Worm (Caenorhabditis elegans) whole organism, mixed stage, embryonic: ENCODE measurements around the gene T24E12.3.

Experiments used
- ces-1 ChIP-seq: fragments of 150-350 bp; optimal IDR thresholded peaks from 2 replicates; lab custom pipeline; 2014; ENCODE audit warnings: missing biosample characterization, missing genetic modification reagents, missing genetic modification characterization
- elt-1 ChIP-seq: sonication (generic microtip); optimal IDR thresholded peaks from 2 replicates; lab custom pipeline; 2017; ENCODE audit warnings: missing genetic modification characterization, mild to moderate bottlenecking, missing compliant biosample characterization, antibody characterized with exemption, moderate library complexity, borderline replicate concordance; ENCODE audit not compliant: insufficient read depth
- elt-3 ChIP-seq: fragments of 150-350 bp; optimal IDR thresholded peaks from 2 replicates; lab custom pipeline; 2014; ENCODE audit warnings: missing biosample characterization, missing genetic modification characterization
- flh-1 ChIP-seq: fragments of 200-800 bp; sonication (Bioruptor generic); optimal IDR thresholded peaks from 2 replicates; lab custom pipeline; 2018; ENCODE audit warnings: mild to moderate bottlenecking, missing genetic modification characterization, moderate library complexity, missing compliant biosample characterization
- lin-13 ChIP-seq: fragments of 150-350 bp; optimal IDR thresholded peaks from 2 replicates; lab custom pipeline; 2014; ENCODE audit warnings: missing biosample characterization, missing genetic modification characterization
- mab-5 ChIP-seq: fragments of 150-350 bp; optimal IDR thresholded peaks from 2 replicates; lab custom pipeline; 2014; ENCODE audit warnings: missing biosample characterization, missing genetic modification characterization
- mep-1 ChIP-seq: fragments of 150-350 bp; optimal IDR thresholded peaks from 2 replicates; lab custom pipeline; 2017; ENCODE audit warnings: missing biosample characterization, missing genetic modification reagents, missing genetic modification characterization, inconsistent platforms
- nhr-237 ChIP-seq: fragments of 150-350 bp; optimal IDR thresholded peaks from 2 replicates; lab custom pipeline; 2014; ENCODE audit warnings: missing biosample characterization, missing genetic modification characterization
- pha-4 ChIP-seq: fragments of 150-350 bp; optimal IDR thresholded peaks from 2 replicates; lab custom pipeline; 2018; ENCODE audit warnings: missing biosample characterization, missing genetic modification reagents, missing genetic modification characterization
- sptf-1 ChIP-seq: sonication (generic microtip); optimal IDR thresholded peaks from 2 replicates; lab custom pipeline; 2017; ENCODE audit warnings: mild to moderate bottlenecking, missing genetic modification characterization, moderate library complexity, missing compliant biosample characterization
- unc-62 ChIP-seq: fragments of 150-350 bp; optimal IDR thresholded peaks from 2 replicates; lab custom pipeline; 2014; ENCODE audit warnings: missing biosample characterization, missing genetic modification reagents, missing genetic modification characterization
- ztf-11 ChIP-seq: fragments of 150-350 bp; optimal IDR thresholded peaks from 2 replicates; lab custom pipeline; 2014; ENCODE audit warnings: missing biosample characterization, missing genetic modification characterization

DNA sequence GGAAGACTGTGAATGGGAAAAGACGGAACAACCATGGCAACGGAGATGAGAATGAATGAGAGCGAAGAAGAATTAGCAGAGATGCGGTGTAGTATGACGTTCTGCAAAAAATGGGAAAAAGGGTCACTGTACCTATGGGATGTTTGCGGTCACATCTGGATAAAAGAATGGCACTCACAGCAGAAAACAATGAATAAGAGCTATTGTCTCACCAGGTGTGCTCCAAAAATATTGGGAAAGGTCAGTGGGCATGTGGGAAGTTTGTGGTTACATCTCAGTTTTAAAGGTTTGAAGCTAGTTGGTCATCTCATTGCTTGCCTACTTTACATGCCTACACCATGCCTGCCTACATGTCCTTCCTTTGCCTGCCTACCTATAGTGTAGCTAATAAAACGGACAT, 25.1 kb upstream of the T24E12.3 start, which contains the start of gene fbxb-91:
- TF ChIP-seq ztf-11 (tag; lab: Kevin White, UChicago), result no peak
- no peak for TF ChIP-seq elt-3 (tag; lab: Kevin White, UChicago)
- TF ChIP-seq unc-62 (GFP tag; lab: Kevin White, UChicago), result no peak
- TF ChIP-seq pha-4 (tag; lab: Kevin White, UChicago), result no peak
- no peak for TF ChIP-seq elt-1 (tag; lab: Kevin White, UChicago)
- TF ChIP-seq lin-13 (tag; lab: Kevin White, UChicago), result no peak
- no peak for TF ChIP-seq sptf-1 (tag; lab: Kevin White, UChicago)
- no peak for TF ChIP-seq mab-5 (tag; lab: Kevin White, UChicago)
- TF ChIP-seq nhr-237 (tag; lab: Kevin White, UChicago), result no peak
- TF ChIP-seq flh-1 (GFP tag; lab: Kevin White, UChicago), result no peak
- no peak for TF ChIP-seq mep-1 (tag; lab: Kevin White, UChicago)
- TF ChIP-seq ces-1 (GFP tag; lab: Kevin White, UChicago), result no peak
